Fruit fly (Drosophila melanogaster): ENCODE measurements around the gene Bdbt.

Gene Bdbt

DNA sequence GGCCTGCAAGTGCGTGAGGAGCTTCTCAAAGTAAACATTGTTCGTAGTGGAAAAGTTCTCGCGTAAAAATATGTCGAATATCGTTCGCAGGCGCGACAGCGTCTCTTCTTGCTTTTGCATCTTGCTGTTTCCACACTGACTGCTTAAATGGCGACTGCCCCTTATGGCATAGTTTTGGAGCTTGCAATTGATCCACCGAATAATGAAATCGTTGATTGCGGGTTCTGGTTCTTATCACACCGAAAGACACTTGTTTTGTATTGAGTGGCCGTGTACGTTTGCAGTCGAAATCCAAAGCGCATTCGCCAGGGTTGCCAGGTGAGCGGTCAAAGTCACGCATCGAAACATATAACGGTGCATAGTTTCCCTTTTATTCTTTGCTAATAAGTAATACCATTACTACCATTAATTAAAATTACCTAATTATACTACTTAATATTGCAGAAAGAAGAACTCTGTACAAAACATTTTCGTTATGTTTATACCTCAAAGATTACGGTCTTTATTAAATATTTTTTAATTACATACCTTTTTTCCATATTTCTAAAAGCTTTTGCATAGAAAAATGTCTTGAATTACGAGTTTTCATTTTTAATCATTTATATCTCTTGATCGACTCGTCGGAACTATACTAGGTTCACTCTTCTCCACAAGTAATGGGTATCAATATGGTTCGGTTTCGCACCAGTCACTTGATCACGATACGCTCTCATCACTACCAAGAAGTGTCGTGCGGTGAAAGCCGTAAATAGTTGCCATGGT, 17.0 kb downstream of the Bdbt start, which contains the start of the genes CG7044 and Tbc1d22 (continued):
- peak; percentile 48 for TF ChIP-seq mam (GFP tag; optimal IDR thresholded peaks at IDR 0.05)
- peak; percentile 24 for TF ChIP-seq zen (tag; optimal IDR thresholded peaks at IDR 0.05)
- peak; percentile 22 for TF ChIP-seq CG10267 (tag; optimal IDR thresholded peaks at IDR 0.05)
- no peak for TF ChIP-seq luna (GFP tag; optimal IDR thresholded peaks at IDR 0.05)
- peak; percentile 51 for TF ChIP-seq Hsf (GFP tag; optimal IDR thresholded peaks at IDR 0.05)
- TF ChIP-seq cad (GFP tag; optimal IDR thresholded peaks at IDR 0.05): no peak
- TF ChIP-seq mirr (GFP tag; optimal IDR thresholded peaks at IDR 0.05): no peak
- no peak; the same call in 2 of the 3 replicates for TF ChIP-seq Mrtf (GFP tag; IDR thresholded peaks at IDR 0.05)
- no peak for TF ChIP-seq CG4328 (GFP tag; optimal IDR thresholded peaks at IDR 0.05)
- peak; percentile 60 for TF ChIP-seq CG9932 (GFP tag; IDR thresholded peaks at IDR 0.05)
- peak; percentile 64 for TF ChIP-seq CG9727 (GFP tag; optimal IDR thresholded peaks at IDR 0.05)
- no peak for TF ChIP-seq CG14050 (GFP tag; IDR thresholded peaks at IDR 0.05)
- TF ChIP-seq Awh (GFP tag; IDR thresholded peaks at IDR 0.05): no peak
- no peak for TF ChIP-seq ara (GFP tag; IDR thresholded peaks at IDR 0.05)
- TF ChIP-seq MTF-1 (GFP tag; optimal IDR thresholded peaks at IDR 0.05; ENCODE audit: borderline replicate concordance): no peak
- TF ChIP-seq CG2116 (GFP tag; optimal IDR thresholded peaks at IDR 0.05): peak; percentile 29
- peak; percentile 38 to 70 for TF ChIP-seq dpn (GFP tag; optimal IDR thresholded peaks at IDR 0.05)
- peak; percentile 82 for TF ChIP-seq CoRest (tag; optimal IDR thresholded peaks at IDR 0.05)
- peak; percentile 40 for TF ChIP-seq CG12104 (GFP tag; optimal IDR thresholded peaks at IDR 0.05)
- TF ChIP-seq HLH3B (GFP tag; IDR thresholded peaks at IDR 0.05): no peak; the same call in 1 of the 2 replicates
- no peak for TF ChIP-seq gsb (GFP tag; IDR thresholded peaks at IDR 0.05)
- peak; percentile 48 for TF ChIP-seq ind (GFP tag; optimal IDR thresholded peaks at IDR 0.05)
- no peak for TF ChIP-seq D (optimal IDR thresholded peaks at IDR 0.05)
- TF ChIP-seq D (GFP tag; optimal IDR thresholded peaks at IDR 0.05): no peak
- TF ChIP-seq yki (optimal IDR thresholded peaks at IDR 0.05): no peak
- TF ChIP-seq CG33557 (GFP tag; optimal IDR thresholded peaks at IDR 0.05): peak; percentile 19
- no peak for TF ChIP-seq CG2129 (GFP tag; IDR thresholded peaks at IDR 0.05; ENCODE audit: partially characterized antibody)
- TF ChIP-seq kay (GFP tag; optimal IDR thresholded peaks at IDR 0.05): no peak
- TF ChIP-seq seq (GFP tag; IDR thresholded peaks at IDR 0.05): no peak
- TF ChIP-seq CG13775 (GFP tag; optimal IDR thresholded peaks at IDR 0.05): peak; percentile 63
- TF ChIP-seq stwl (tag; optimal IDR thresholded peaks at IDR 0.05): peak; percentile 37
- TF ChIP-seq CG42726 (GFP tag; IDR thresholded peaks at IDR 0.05; ENCODE audit: partially characterized antibody): no peak
- TF ChIP-seq CG6272 (GFP tag; IDR thresholded peaks at IDR 0.05): peak; percentile 22; the same call in 1 of the 2 replicates
- no peak for TF ChIP-seq CG3726 (GFP tag; IDR thresholded peaks at IDR 0.05)
- no peak for TF ChIP-seq ERR (GFP tag; optimal IDR thresholded peaks at IDR 0.05)
- peak; percentile 3 for TF ChIP-seq CHES-1-like (GFP tag; optimal IDR thresholded peaks at IDR 0.05)
- peak; percentile 69 for TF ChIP-seq CG12391 (tag; optimal IDR thresholded peaks at IDR 0.05)
- TF ChIP-seq Side (GFP tag; optimal IDR thresholded peaks at IDR 0.05): no peak
- peak; percentile 68 for TF ChIP-seq slbo (GFP tag; IDR thresholded peaks at IDR 0.05)
- no peak for TF ChIP-seq fd64A (GFP tag; optimal IDR thresholded peaks at IDR 0.05)
- no peak for TF ChIP-seq eyg (GFP tag; optimal IDR thresholded peaks at IDR 0.05)
- no peak for TF ChIP-seq sd (tag; optimal IDR thresholded peaks at IDR 0.05)
- TF ChIP-seq CG3407 (GFP tag; optimal IDR thresholded peaks at IDR 0.05): no peak
- no peak for TF ChIP-seq CkIIα-i1 (GFP tag; IDR thresholded peaks at IDR 0.05)
- TF ChIP-seq Lim3 (GFP tag; IDR thresholded peaks at IDR 0.05): no peak
- no peak for TF ChIP-seq HmgZ (tag; optimal IDR thresholded peaks at IDR 0.05)
- TF ChIP-seq Bteb2 (GFP tag; optimal IDR thresholded peaks at IDR 0.05): no peak
- TF ChIP-seq CG8359 (GFP tag; optimal IDR thresholded peaks at IDR 0.05; ENCODE audit: borderline replicate concordance): no peak
- peak; percentile 71 for TF ChIP-seq Xbp1 (GFP tag; optimal IDR thresholded peaks at IDR 0.05)
- peak; percentile 3 for TF ChIP-seq NK7.1 (GFP tag; optimal IDR thresholded peaks at IDR 0.05)
- peak; percentile 36 for TF ChIP-seq jumu (GFP tag; optimal IDR thresholded peaks at IDR 0.05)
